Fruit fly (Drosophila melanogaster): ENCODE data around the gene CG9098.

Gene CG9098

dm6 chr2L:6012303-6013070, at the start of gene CG9098:
CG9098 (minus strand) TSS chr2L:6012338.
- no peak for TF ChIP-seq fd96Ca (GFP tag; IDR thresholded peaks at IDR 0.05)
- no peak for TF ChIP-seq CG4496 (GFP tag; IDR thresholded peaks at IDR 0.05)
- TF ChIP-seq gl (tag; optimal IDR thresholded peaks at IDR 0.05): no peak
- TF ChIP-seq Ets98B (GFP tag; IDR thresholded peaks at IDR 0.05): no peak
- no peak for TF ChIP-seq Snoo (tag; optimal IDR thresholded peaks at IDR 0.05)
- no peak for TF ChIP-seq D1 (tag; optimal IDR thresholded peaks at IDR 0.05)
- no peak for TF ChIP-seq EcR (GFP tag; optimal IDR thresholded peaks at IDR 0.05)
- no peak for TF ChIP-seq Pif1A (GFP tag; optimal IDR thresholded peaks at IDR 0.05)
- TF ChIP-seq CG12605 (GFP tag; IDR thresholded peaks at IDR 0.05): no peak
- TF ChIP-seq CG14655 (GFP tag; optimal IDR thresholded peaks at IDR 0.05): no peak
- no peak for TF ChIP-seq CG32121 (GFP tag; IDR thresholded peaks at IDR 0.05)
- TF ChIP-seq CG17806 (tag; optimal IDR thresholded peaks at IDR 0.05): no peak
- TF ChIP-seq CG8159 (tag; optimal IDR thresholded peaks at IDR 0.05): no peak
- TF ChIP-seq CG9948 (tag; optimal IDR thresholded peaks at IDR 0.05): no peak
- TF ChIP-seq CG13204 (GFP tag; optimal IDR thresholded peaks at IDR 0.05): no peak
- TF ChIP-seq rn (GFP tag; IDR thresholded peaks at IDR 0.05): no peak
- TF ChIP-seq Pif1B (GFP tag; optimal IDR thresholded peaks at IDR 0.05): no peak

- TF ChIP-seq D1 (tag; optimal IDR thresholded peaks at IDR 0.05) (no peak), CG34367 (tag; optimal IDR thresholded peaks at IDR 0.05) (no peak), rn (GFP tag; IDR thresholded peaks at IDR 0.05) (no peak), CG13204 (GFP tag; optimal IDR thresholded peaks at IDR 0.05) (no peak), CG4496 (GFP tag; IDR thresholded peaks at IDR 0.05) (no peak)
Measured at dm6 chr2L:6060210-6060609, 48.1 kb upstream of the CG9098 start, which contains the start of gene CG34180. CG34180 (plus strand) TSS chr2L:6060510.

- no peak for TF ChIP-seq rn (GFP tag; IDR thresholded peaks at IDR 0.05)
- TF ChIP-seq CG17806 (tag; optimal IDR thresholded peaks at IDR 0.05): no peak
- TF ChIP-seq EcR (GFP tag; optimal IDR thresholded peaks at IDR 0.05): no peak
- no peak for TF ChIP-seq CG34367 (tag; optimal IDR thresholded peaks at IDR 0.05)
- no peak for TF ChIP-seq D1 (tag; optimal IDR thresholded peaks at IDR 0.05)
- TF ChIP-seq Pif1A (GFP tag; optimal IDR thresholded peaks at IDR 0.05): no peak
- peak; percentile 28; the same call in 1 of the 2 replicates for TF ChIP-seq Ets98B (GFP tag; IDR thresholded peaks at IDR 0.05)
- TF ChIP-seq CG8301 (tag; optimal IDR thresholded peaks at IDR 0.05): no peak
- TF ChIP-seq CG4496 (GFP tag; IDR thresholded peaks at IDR 0.05): 0 out of 3 replicates have a peak, but pooled peaks have one; percentile 42
- TF ChIP-seq CG13204 (GFP tag; optimal IDR thresholded peaks at IDR 0.05): peak; percentile 9
- TF ChIP-seq CG8159 (tag; optimal IDR thresholded peaks at IDR 0.05): no peak
- no peak for TF ChIP-seq fd96Ca (GFP tag; IDR thresholded peaks at IDR 0.05)
- TF ChIP-seq CG32121 (GFP tag; IDR thresholded peaks at IDR 0.05): peak; percentile 19; the same call in 1 of the 2 replicates
- no peak for TF ChIP-seq CG15710 (tag; optimal IDR thresholded peaks at IDR 0.05)
- no peak for TF ChIP-seq Snoo (tag; optimal IDR thresholded peaks at IDR 0.05)
- TF ChIP-seq gl (tag; optimal IDR thresholded peaks at IDR 0.05): peak; percentile 26
- TF ChIP-seq CG10348 (GFP tag; IDR thresholded peaks at IDR 0.05): no peak
- TF ChIP-seq Pif1B (GFP tag; optimal IDR thresholded peaks at IDR 0.05): no peak
- no peak for TF ChIP-seq CG14655 (GFP tag; optimal IDR thresholded peaks at IDR 0.05)
- 0 out of 2 replicates have a peak, but pooled peaks have one; percentile 11 for TF ChIP-seq CG12605 (GFP tag; IDR thresholded peaks at IDR 0.05)
- TF ChIP-seq CG9948 (tag; optimal IDR thresholded peaks at IDR 0.05): no peak
Measured at dm6 chr2L:6053874-6054469, 41.8 kb upstream of the CG9098 start, which contains the start of gene CG13995. CG13995 (plus strand) TSS chr2L:6054302.

- TF ChIP-seq CG9948 (tag; optimal IDR thresholded peaks at IDR 0.05): peak; percentile 90
- TF ChIP-seq CG4496 (GFP tag; IDR thresholded peaks at IDR 0.05): peak; percentile 96
- peak; percentile 94 for TF ChIP-seq CG15710 (tag; optimal IDR thresholded peaks at IDR 0.05)
- TF ChIP-seq CG34367 (tag; optimal IDR thresholded peaks at IDR 0.05): peak; percentile 94
- peak; percentile 93 for TF ChIP-seq CG13204 (GFP tag; optimal IDR thresholded peaks at IDR 0.05)
- TF ChIP-seq CG10348 (GFP tag; IDR thresholded peaks at IDR 0.05): no peak
- TF ChIP-seq fd96Ca (GFP tag; IDR thresholded peaks at IDR 0.05): peak; percentile 94
- TF ChIP-seq Pif1B (GFP tag; optimal IDR thresholded peaks at IDR 0.05): peak; percentile 96
- peak; percentile 94 for TF ChIP-seq CG8159 (tag; optimal IDR thresholded peaks at IDR 0.05)
- TF ChIP-seq gl (tag; optimal IDR thresholded peaks at IDR 0.05): peak; percentile 93
- TF ChIP-seq CG14655 (GFP tag; optimal IDR thresholded peaks at IDR 0.05): peak; percentile 93
- peak; percentile 98 for TF ChIP-seq Pif1A (GFP tag; optimal IDR thresholded peaks at IDR 0.05)
- TF ChIP-seq Ets98B (GFP tag; IDR thresholded peaks at IDR 0.05): peak; percentile 97
- peak; percentile 95 for TF ChIP-seq CG32121 (GFP tag; IDR thresholded peaks at IDR 0.05)
- peak; percentile 65; the same call in 1 of the 2 replicates for TF ChIP-seq rn (GFP tag; IDR thresholded peaks at IDR 0.05)
- peak; percentile 93 for TF ChIP-seq CG17806 (tag; optimal IDR thresholded peaks at IDR 0.05)
- TF ChIP-seq D1 (tag; optimal IDR thresholded peaks at IDR 0.05): no peak
- peak; percentile 97 for TF ChIP-seq CG8301 (tag; optimal IDR thresholded peaks at IDR 0.05)
- peak; percentile 96 for TF ChIP-seq Snoo (tag; optimal IDR thresholded peaks at IDR 0.05)
- TF ChIP-seq CG12605 (GFP tag; IDR thresholded peaks at IDR 0.05): peak; percentile 97
- peak; percentile 72 for TF ChIP-seq EcR (GFP tag; optimal IDR thresholded peaks at IDR 0.05)
Measured at dm6 chr2L:6051212-6051621, 39.1 kb upstream of the CG9098 start.

dm6 chr2L:6050575-6050974, 38.4 kb upstream of the CG9098 start, which contains the start of gene CG9135:
CG9135 (plus strand) TSS chr2L:6050800.
- TF ChIP-seq CG4496 (GFP tag; IDR thresholded peaks at IDR 0.05) (peak; percentile 8; the same call in 1 of the 3 replicates), CG9948 (tag; optimal IDR thresholded peaks at IDR 0.05) (no peak)
